Fruit fly (Drosophila melanogaster): ENCODE measurements around the gene CG12883.
A peak's percentile ranks its signal among the peaks of the same experiment; 100 is the strongest.

The CG12883 gene

DNA sequence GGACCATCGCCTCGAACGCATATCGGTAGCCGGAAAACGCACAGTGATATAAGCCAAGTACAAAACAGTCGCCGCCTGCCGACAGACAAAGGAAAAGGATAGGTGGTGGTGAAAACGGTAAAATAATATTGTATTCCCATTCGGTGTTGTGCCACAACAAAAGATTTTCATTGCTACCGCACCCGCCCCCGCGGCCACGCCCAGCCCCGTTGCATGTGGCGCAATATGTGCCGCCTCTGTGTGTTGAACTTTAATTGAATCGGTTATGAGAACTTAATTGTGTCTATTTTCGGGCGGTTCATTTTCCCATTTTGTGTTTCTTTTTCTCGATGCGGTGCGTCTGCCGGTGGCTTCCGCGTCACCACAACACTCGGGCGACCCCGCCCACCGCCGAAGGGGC lies 42.4 kb upstream of the CG12883 start:
- no peak for TF ChIP-seq fru (GFP tag; optimal IDR thresholded peaks at IDR 0.05)
- TF ChIP-seq woc (GFP tag; optimal IDR thresholded peaks at IDR 0.05) = no peak
- no peak for TF ChIP-seq h (GFP tag; optimal IDR thresholded peaks at IDR 0.05)
- peak; percentile 53 for TF ChIP-seq Dif (GFP tag; optimal IDR thresholded peaks at IDR 0.05; ENCODE audit: partially characterized antibody)
- no peak for TF ChIP-seq Dfd (GFP tag; optimal IDR thresholded peaks at IDR 0.05)
- TF ChIP-seq Vsx2 (GFP tag; optimal IDR thresholded peaks at IDR 0.05; ENCODE audit: partially characterized antibody) = no peak
- no peak for TF ChIP-seq lola (GFP tag; optimal IDR thresholded peaks at IDR 0.05)
- no peak for TF ChIP-seq usp (GFP tag; optimal IDR thresholded peaks at IDR 0.05)
- no peak for TF ChIP-seq Sp1 (GFP tag; optimal IDR thresholded peaks at IDR 0.05)

DNA sequence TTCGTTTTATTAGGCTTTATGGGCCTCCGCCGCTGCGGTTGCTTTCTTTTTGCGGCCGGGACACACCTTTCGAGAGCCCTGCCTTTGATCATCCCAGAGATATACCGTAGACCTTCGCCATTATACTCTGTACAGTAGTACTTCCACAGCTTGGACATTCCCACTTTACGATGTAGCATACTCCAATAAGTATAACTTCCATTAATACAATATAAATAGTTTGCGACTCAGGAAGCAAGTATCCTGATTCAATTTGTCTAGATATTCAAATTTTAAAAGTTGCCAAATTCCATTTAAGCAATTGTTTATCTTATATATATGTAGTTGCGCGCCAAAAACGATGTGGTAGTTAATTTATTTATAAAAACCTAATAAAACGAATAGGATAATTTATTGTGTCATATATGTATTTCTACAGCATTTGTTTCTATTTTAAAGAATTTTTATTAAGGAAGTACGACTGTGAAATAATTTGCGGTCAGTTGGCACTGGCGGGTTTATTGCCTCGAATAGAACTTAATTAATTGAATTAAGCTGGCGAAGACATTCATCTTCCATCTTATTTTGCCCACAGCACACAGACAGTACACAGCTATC lies 41.7 kb upstream of the CG12883 start:
- no peak for TF ChIP-seq CrebA (GFP tag; optimal IDR thresholded peaks at IDR 0.05; ENCODE audit: borderline replicate concordance)
- TF ChIP-seq Dfd (GFP tag; optimal IDR thresholded peaks at IDR 0.05) = no peak
- TF ChIP-seq foxo (GFP tag; optimal IDR thresholded peaks at IDR 0.05) = no peak
- no peak for TF ChIP-seq rgr (GFP tag; optimal IDR thresholded peaks at IDR 0.05)
- TF ChIP-seq fru (GFP tag; optimal IDR thresholded peaks at IDR 0.05) = no peak
- no peak for TF ChIP-seq Vsx2 (GFP tag; optimal IDR thresholded peaks at IDR 0.05; ENCODE audit: partially characterized antibody)
- TF ChIP-seq lola (GFP tag; optimal IDR thresholded peaks at IDR 0.05) = no peak
- no peak for TF ChIP-seq tai (GFP tag; optimal IDR thresholded peaks at IDR 0.05)
- TF ChIP-seq Sp1 (GFP tag; optimal IDR thresholded peaks at IDR 0.05) = no peak
- TF ChIP-seq GATAd (GFP tag; optimal IDR thresholded peaks at IDR 0.05) = no peak
- no peak for TF ChIP-seq CG32264 (GFP tag; optimal IDR thresholded peaks at IDR 0.05)
- no peak for TF ChIP-seq usp (GFP tag; optimal IDR thresholded peaks at IDR 0.05)
- TF ChIP-seq psq (GFP tag; optimal IDR thresholded peaks at IDR 0.05) = no peak
- no peak for TF ChIP-seq Hr78 (GFP tag; optimal IDR thresholded peaks at IDR 0.05)
- no peak for TF ChIP-seq N (GFP tag; optimal IDR thresholded peaks at IDR 0.05)
- no peak for TF ChIP-seq sage (GFP tag; optimal IDR thresholded peaks at IDR 0.05)
- TF ChIP-seq Rel (GFP tag; optimal IDR thresholded peaks at IDR 0.05) = no peak
- no peak for TF ChIP-seq Rel (tag; optimal IDR thresholded peaks at IDR 0.05)

DNA sequence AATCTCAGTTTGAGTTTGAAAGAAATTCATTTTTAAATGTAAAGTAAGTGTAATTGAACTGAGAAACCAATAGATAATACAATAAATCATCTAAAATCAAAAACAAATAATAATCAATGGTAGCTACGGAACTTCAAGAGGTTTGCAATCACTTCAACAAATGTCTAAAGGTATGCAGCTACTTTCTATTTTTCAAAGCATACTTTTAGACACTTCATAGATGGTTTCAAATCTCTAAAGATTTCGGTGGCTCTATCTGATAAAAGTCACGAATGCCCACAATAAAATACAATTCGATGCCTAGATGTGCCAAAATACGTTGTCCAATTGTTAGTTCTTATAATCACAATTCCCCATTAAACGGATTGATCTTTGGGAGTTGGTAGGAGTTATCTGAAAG lies 36.0 kb upstream of the CG12883 start:
- TF ChIP-seq jim (GFP tag; optimal IDR thresholded peaks at IDR 0.05) (no peak), h (GFP tag; optimal IDR thresholded peaks at IDR 0.05) (no peak), Mio (GFP tag; optimal IDR thresholded peaks at IDR 0.05) (no peak), woc (GFP tag; optimal IDR thresholded peaks at IDR 0.05) (no peak), Rel (GFP tag; optimal IDR thresholded peaks at IDR 0.05) (no peak), Rel (tag; optimal IDR thresholded peaks at IDR 0.05) (no peak), GATAd (GFP tag; optimal IDR thresholded peaks at IDR 0.05) (no peak), dl (GFP tag; optimal IDR thresholded peaks at IDR 0.05; ENCODE audit: insufficient read depth in 1 of 2, partially characterized antibody in 2 of 2) (no peak), Myc (optimal IDR thresholded peaks at IDR 0.05) (no peak), CrebA (GFP tag; optimal IDR thresholded peaks at IDR 0.05; ENCODE audit: borderline replicate concordance) (no peak)

DNA sequence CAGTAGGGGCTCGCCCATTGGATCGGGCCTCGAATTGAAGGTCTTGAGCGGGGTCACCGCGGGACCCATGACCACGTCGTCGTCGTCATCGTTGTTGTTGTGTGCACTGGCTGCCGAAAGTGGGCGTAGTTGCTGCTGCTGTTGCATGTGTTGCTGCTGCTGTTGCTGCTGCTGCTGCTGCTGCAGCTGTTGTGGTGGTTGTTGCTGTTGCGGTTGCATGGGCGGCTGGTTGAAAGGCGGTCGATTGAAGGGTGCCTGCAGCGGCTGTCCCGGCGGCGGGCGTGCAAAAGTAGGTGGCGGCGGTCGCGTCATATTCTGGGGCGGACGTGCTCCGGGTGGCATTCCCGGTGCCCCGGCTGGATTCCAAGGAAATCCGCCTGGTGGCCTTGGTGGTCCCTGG lies 31.3 kb upstream of the CG12883 start:
- TF ChIP-seq Dfd (GFP tag; optimal IDR thresholded peaks at IDR 0.05) (peak; percentile 56), Rel (GFP tag; optimal IDR thresholded peaks at IDR 0.05) (no peak), Rel (tag; optimal IDR thresholded peaks at IDR 0.05) (no peak), Vsx2 (GFP tag; optimal IDR thresholded peaks at IDR 0.05; ENCODE audit: partially characterized antibody) (no peak)

DNA sequence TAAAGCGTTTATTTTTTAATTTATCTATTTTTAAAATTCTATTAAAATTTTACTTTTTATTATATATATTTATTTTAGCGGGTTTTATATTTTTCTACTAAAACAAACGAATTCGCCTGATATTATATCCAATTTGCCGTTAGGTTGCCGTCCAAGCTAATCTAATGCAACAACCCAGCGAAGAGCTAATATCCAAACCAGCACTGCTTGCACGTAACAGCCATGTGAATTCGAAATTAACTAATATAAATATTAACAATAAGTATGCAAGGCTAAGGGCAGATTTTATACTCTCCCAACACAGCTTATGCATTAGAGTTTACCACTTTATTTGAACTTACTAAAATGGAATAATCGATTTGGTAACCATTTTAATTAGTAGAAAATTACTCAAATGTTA lies 27.4 kb upstream of the CG12883 start:
- TF ChIP-seq fru (GFP tag; optimal IDR thresholded peaks at IDR 0.05) (no peak), Myc (optimal IDR thresholded peaks at IDR 0.05) (peak; percentile 28), pan (optimal IDR thresholded peaks at IDR 0.05) (no peak)

DNA sequence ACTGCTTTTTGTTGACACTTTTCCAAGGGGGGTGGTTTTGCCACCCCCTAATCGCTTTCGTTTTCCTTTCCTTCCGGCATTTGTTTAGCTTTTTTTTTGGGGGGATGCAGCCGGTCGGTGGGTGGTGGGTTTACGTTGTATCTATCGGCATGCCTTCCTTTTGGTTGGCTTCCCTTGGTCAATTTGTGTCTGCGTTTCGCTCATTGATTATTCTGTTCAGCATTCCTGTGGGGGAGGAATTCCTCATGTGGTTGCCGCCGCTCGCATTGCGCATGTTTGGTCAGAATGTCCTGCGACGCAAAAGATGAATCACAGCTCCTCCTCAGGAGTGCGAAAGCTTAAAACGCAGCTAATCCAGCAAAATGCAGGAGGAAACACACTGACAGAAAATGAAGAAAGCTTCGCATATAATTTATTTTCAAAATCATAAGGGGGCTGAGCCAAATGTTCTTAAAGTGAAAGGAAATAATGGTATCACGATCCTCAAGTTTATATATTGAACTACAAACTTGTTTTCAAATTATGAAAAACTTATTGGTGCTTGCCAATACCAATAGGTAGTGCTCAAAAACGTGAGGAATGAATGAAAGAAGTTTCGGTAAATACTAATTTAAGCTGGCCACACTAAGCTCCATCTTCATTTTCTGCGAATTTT lies 26.8 kb upstream of the CG12883 start, which contains the start of gene RpS10a:
RpS10a (plus strand) TSS at position 605 of the 655 bp plus-strand sequence.
- TF ChIP-seq tai (GFP tag; optimal IDR thresholded peaks at IDR 0.05) = no peak
- no peak for TF ChIP-seq Jra (GFP tag; optimal IDR thresholded peaks at IDR 0.05)
- no peak for TF ChIP-seq usp (GFP tag; optimal IDR thresholded peaks at IDR 0.05)
- TF ChIP-seq jim (GFP tag; optimal IDR thresholded peaks at IDR 0.05) = no peak
- no peak for TF ChIP-seq GATAd (GFP tag; optimal IDR thresholded peaks at IDR 0.05)

Measured in whole organism, wandering third instar larva.